Worm (Caenorhabditis elegans) whole organism, late embryonic: ENCODE results near the gene emc-6.

Experiments
- ceh-31 ChIP-seq: sonication (generic microtip); optimal IDR thresholded peaks from 2 replicates; lab custom pipeline; 2016; ENCODE audit warnings: missing genetic modification characterization, missing compliant biosample characterization
- elt-2 ChIP-seq: sonication (generic microtip); optimal IDR thresholded peaks from 2 replicates; lab custom pipeline; 2016; ENCODE audit warnings: missing genetic modification reagents, missing genetic modification characterization, missing compliant biosample characterization
- hlh-6 ChIP-seq: sonication (generic microtip); optimal IDR thresholded peaks from 2 replicates; lab custom pipeline; 2016; ENCODE audit warnings: missing genotype, missing genetic modification characterization, missing compliant biosample characterization
- lim-6 ChIP-seq: sonication (generic microtip); optimal IDR thresholded peaks from 2 replicates; lab custom pipeline; 2016; ENCODE audit warnings: missing genetic modification characterization, missing compliant biosample characterization
- pha-2 ChIP-seq: sonication (generic microtip); optimal IDR thresholded peaks from 2 replicates; lab custom pipeline; 2017; ENCODE audit warnings: mild to moderate bottlenecking, missing genetic modification characterization, missing compliant biosample characterization
- rnt-1 ChIP-seq: sonication (generic microtip); optimal IDR thresholded peaks from 2 replicates; lab custom pipeline; 2016; ENCODE audit warnings: missing genetic modification characterization, missing compliant biosample characterization

DNA sequence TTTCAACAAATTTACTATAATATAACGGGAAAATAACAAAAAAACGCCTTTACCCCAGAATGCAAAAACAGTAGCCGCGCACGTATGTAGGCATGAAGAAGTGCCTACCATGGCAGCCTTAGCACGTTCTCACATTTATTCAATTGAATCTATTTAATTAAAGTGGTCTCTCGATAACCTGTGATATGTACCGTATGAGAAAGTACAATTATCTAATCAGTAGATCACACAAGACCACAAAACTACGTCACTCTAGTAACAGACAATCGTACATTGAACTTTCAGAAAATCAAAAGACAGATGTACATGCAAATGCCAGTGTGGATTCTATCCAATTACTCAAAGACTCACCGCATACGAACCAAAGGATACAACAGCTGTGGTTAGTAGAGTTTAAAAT is 2.7 kb upstream of the emc-6 start:
- TF ChIP-seq pha-2 (no peak), hlh-6 (tag; lab: Kevin White, UChicago) (no peak), ceh-31 (tag; lab: Kevin White, UChicago) (no peak), rnt-1 (tag; lab: Kevin White, UChicago) (no peak), lim-6 (tag; lab: Kevin White, UChicago) (no peak), elt-2 (tag; lab: Kevin White, UChicago) (no peak)
